Worm (Caenorhabditis elegans): ENCODE measurements around the gene C49F5.5.

The C49F5.5 gene

DNA sequence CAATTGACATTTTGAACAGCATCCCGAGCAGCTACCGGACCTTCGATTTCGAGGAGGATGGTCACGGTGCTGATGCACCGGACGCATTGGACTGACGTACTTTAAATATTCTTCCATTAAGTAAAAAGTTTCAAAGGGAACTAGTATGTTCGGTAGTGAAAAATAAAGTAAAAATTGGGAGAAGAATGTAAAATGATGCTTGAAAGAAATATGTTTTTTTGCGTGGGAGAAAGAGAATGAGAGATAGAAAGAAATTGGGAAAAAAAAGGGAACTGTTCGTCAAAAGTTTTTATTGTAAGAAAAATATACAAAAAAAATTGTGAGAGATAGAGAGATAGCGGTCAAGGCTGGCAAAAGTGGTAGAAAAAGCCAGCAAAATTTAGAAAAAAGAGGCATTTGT is 48.0 kb downstream of the C49F5.5 start, which contains the start of gene tsp-20:
Gene tsp-20 (minus strand): TSS at position 101 of the 400 bp plus-strand sequence.
- TF ChIP-seq lsy-2 (tag; optimal IDR thresholded peaks at IDR 0.05) (no peak), ets-5 (GFP tag; IDR thresholded peaks at IDR 0.05) (no peak), xbp-1 (tag; optimal IDR thresholded peaks at IDR 0.05) (no peak), ceh-88 (GFP tag; IDR thresholded peaks at IDR 0.05) (no peak), blmp-1 (tag; optimal IDR thresholded peaks at IDR 0.05) (no peak), C04F5.9 (tag; optimal IDR thresholded peaks at IDR 0.05) (no peak), hpl-2 (GFP tag; optimal IDR thresholded peaks at IDR 0.05) (no peak), sup-37 (GFP tag; optimal IDR thresholded peaks at IDR 0.05) (no peak), lir-3 (tag; optimal IDR thresholded peaks at IDR 0.05; ENCODE audit: poor library complexity) (no peak), isw-1 (GFP tag; IDR thresholded peaks at IDR 0.05) (no peak), lin-35 (GFP tag; optimal IDR thresholded peaks at IDR 0.05) (no peak), ceh-63 (GFP tag; optimal IDR thresholded peaks at IDR 0.05) (no peak), unc-62 (GFP tag; optimal IDR thresholded peaks at IDR 0.05) (no peak), C16A3.4 (tag; optimal IDR thresholded peaks at IDR 0.05) (no peak), nhr-12 (tag; optimal IDR thresholded peaks at IDR 0.05) (no peak), nhr-77 (tag; optimal IDR thresholded peaks at IDR 0.05) (no peak), nhr-11 (tag; optimal IDR thresholded peaks at IDR 0.05) (no peak), zag-1 (tag; optimal IDR thresholded peaks at IDR 0.05) (no peak)

DNA sequence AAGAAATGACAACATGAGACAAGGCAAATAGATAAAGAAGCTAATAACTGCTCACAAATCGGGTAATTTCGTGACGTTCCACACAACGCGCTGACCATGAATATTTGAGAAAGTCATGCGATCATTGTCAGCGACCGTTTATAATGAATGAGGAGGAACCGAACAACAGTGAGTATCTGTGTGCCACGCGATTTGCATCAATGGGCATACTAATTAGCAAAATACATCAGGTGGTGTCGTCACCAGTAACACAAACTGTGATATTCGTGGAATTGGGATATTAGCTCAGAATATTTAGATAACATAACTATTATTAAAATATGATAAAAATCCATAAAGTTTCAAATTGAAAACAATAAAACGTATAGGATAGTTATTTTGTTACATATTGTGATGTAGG is 48.7 kb downstream of the C49F5.5 start:
- no peak for TF ChIP-seq lin-35 (GFP tag; optimal IDR thresholded peaks at IDR 0.05)
- peak; percentile 34 for TF ChIP-seq nhr-47 (tag; optimal IDR thresholded peaks at IDR 0.05)
- no peak for TF ChIP-seq C16A3.4 (tag; optimal IDR thresholded peaks at IDR 0.05)
- TF ChIP-seq sox-4 (tag; optimal IDR thresholded peaks at IDR 0.05): peak; percentile 22
- peak; percentile 40 for TF ChIP-seq lin-14 (GFP tag; optimal IDR thresholded peaks at IDR 0.05)
- peak; percentile 88 for TF ChIP-seq dsc-1 (tag; optimal IDR thresholded peaks at IDR 0.05)
- TF ChIP-seq ztf-11 (tag; optimal IDR thresholded peaks at IDR 0.05): peak in 1 of 2 experiments; percentile 1
- no peak for TF ChIP-seq C04F5.9 (tag; optimal IDR thresholded peaks at IDR 0.05)
- peak; percentile 73 for TF ChIP-seq ceh-8 (GFP tag; optimal IDR thresholded peaks at IDR 0.05)
- peak; percentile 52 for TF ChIP-seq nhr-71 (tag; optimal IDR thresholded peaks at IDR 0.05)
- TF ChIP-seq fkh-8 (tag; optimal IDR thresholded peaks at IDR 0.05): peak; percentile 76
- TF ChIP-seq fkh-4 (tag; optimal IDR thresholded peaks at IDR 0.05; ENCODE audit: borderline replicate concordance): peak; percentile 7

- TF ChIP-seq dsc-1 (tag; optimal IDR thresholded peaks at IDR 0.05) (peak; percentile 75), sox-4 (tag; optimal IDR thresholded peaks at IDR 0.05) (no peak)
These were observed 50.1 kb downstream of the C49F5.5 start for ce11 chrX:12036114-12036513.

Data from whole organism, L1 larva.